Fruit fly (Drosophila melanogaster): Measurements from ENCODE around the gene CG13711.

- TF ChIP-seq psq (optimal IDR thresholded peaks at IDR 0.05) (no peak), Myc (optimal IDR thresholded peaks at IDR 0.05) (no peak), insv (optimal IDR thresholded peaks at IDR 0.05) (no peak), ttk (optimal IDR thresholded peaks at IDR 0.05) (no peak)
Observed at dm6 chr3L:4729805-4730204, 27.9 kb upstream of the CG13711 start.

All from Kc167 (cell line).